Fruit fly (Drosophila melanogaster) whole organism, adult: ENCODE data around the gene RpS28a.

Experiments
- CG11617 ChIP-seq: fragments of 200-800 bp; sonication (Bioruptor generic); optimal IDR thresholded peaks from 2 replicates; lab custom pipeline; 2017; ENCODE audit warnings: mild to moderate bottlenecking, missing biosample characterization, missing genetic modification reagents, missing genetic modification characterization
- CG12768 ChIP-seq: fragments of 200-800 bp; sonication (Bioruptor generic); optimal IDR thresholded peaks from 2 replicates; lab custom pipeline; 2017; ENCODE audit warnings: missing biosample characterization, missing genetic modification characterization, mild to moderate bottlenecking, moderate library complexity, missing genetic modification reagents
- CG14711 ChIP-seq: fragments of 200-800 bp; sonication (Bioruptor generic); optimal IDR thresholded peaks from 2 replicates; lab custom pipeline; 2018; ENCODE audit warnings: missing biosample characterization, mild to moderate bottlenecking, missing genetic modification characterization, moderate library complexity
- CG1620 ChIP-seq: fragments of 200-800 bp; sonication (Bioruptor generic); optimal IDR thresholded peaks from 2 replicates; lab custom pipeline; 2016; ENCODE audit warnings: missing biosample characterization, missing genetic modification characterization
- CG33017 ChIP-seq: fragments of 200-800 bp; sonication (Bioruptor generic); optimal IDR thresholded peaks from 2 replicates; lab custom pipeline; 2018; ENCODE audit warnings: missing biosample characterization, mild to moderate bottlenecking, missing genetic modification characterization, moderate library complexity
- CG5204 ChIP-seq: fragments of 200-800 bp; sonication (Bioruptor generic); optimal IDR thresholded peaks from 2 replicates; lab custom pipeline; 2016; ENCODE audit warnings: missing biosample characterization, missing genetic modification characterization
- CG7045 ChIP-seq: fragments of 200-800 bp; sonication (Bioruptor generic); optimal IDR thresholded peaks from 2 replicates; lab custom pipeline; 2017; ENCODE audit warnings: missing biosample characterization, mild to moderate bottlenecking, missing genetic modification characterization
- CG7101 ChIP-seq: fragments of 200-800 bp; sonication (Bioruptor generic); optimal IDR thresholded peaks from 2 replicates; lab custom pipeline; 2018; ENCODE audit warnings: missing biosample characterization, mild to moderate bottlenecking, missing genetic modification characterization, moderate library complexity
- Clk ChIP-seq: fragments of 200-800 bp; sonication (Bioruptor generic); optimal IDR thresholded peaks from 2 replicates; lab custom pipeline; 2017; ENCODE audit warnings: missing biosample characterization, missing genetic modification characterization
- Crg-1 ChIP-seq: fragments of 200-800 bp; sonication (Bioruptor generic); optimal IDR thresholded peaks from 2 replicates; lab custom pipeline; 2016; ENCODE audit warnings: missing biosample characterization, missing genetic modification characterization
- Hr96 ChIP-seq: fragments of 200-800 bp; sonication (Bioruptor generic); optimal IDR thresholded peaks from 2 replicates; lab custom pipeline; 2016; ENCODE audit warnings: missing biosample characterization, missing genetic modification characterization
- Mnt ChIP-seq: fragments of 200-800 bp; sonication (Bioruptor generic); optimal IDR thresholded peaks from 2 replicates; lab custom pipeline; 2016; ENCODE audit warnings: missing biosample characterization, mild to moderate bottlenecking, missing genetic modification characterization
- bab1 ChIP-seq: fragments of 200-800 bp; sonication (Bioruptor generic); optimal IDR thresholded peaks from 3 replicates; lab custom pipeline; 2019; ENCODE audit warnings: missing biosample characterization, mild to moderate bottlenecking, missing genetic modification characterization, moderate library complexity
- cic ChIP-seq: fragments of 200-800 bp; sonication (Bioruptor generic); optimal IDR thresholded peaks from 2 replicates; lab custom pipeline; 2017; ENCODE audit warnings: missing biosample characterization, mild to moderate bottlenecking, missing genetic modification characterization, moderate library complexity
- cnc ChIP-seq, 2 experiments: fragments of >200 bp; optimal IDR thresholded peaks; 2 replicates each; lab custom pipeline; 2017
- kay ChIP-seq: fragments of 200-800 bp; sonication (Bioruptor generic); peaks from one replicate; lab custom pipeline; 2016; ENCODE audit warnings: missing biosample characterization, missing genetic modification characterization, borderline replicate concordance
- ovo ChIP-seq: fragments of 200-800 bp; sonication (Bioruptor generic); optimal IDR thresholded peaks from 2 replicates; lab custom pipeline; 2016; ENCODE audit warnings: missing biosample characterization, missing genetic modification characterization
- pad ChIP-seq: fragments of 200-800 bp; sonication (Bioruptor generic); optimal IDR thresholded peaks from 3 replicates; lab custom pipeline; 2017; ENCODE audit warnings: missing biosample characterization, missing genetic modification characterization, mild to moderate bottlenecking, moderate library complexity, missing genetic modification reagents
- tj ChIP-seq: fragments of 200-800 bp; sonication (Bioruptor generic); optimal IDR thresholded peaks from 3 replicates; lab custom pipeline; 2017; ENCODE audit warnings: missing biosample characterization, mild to moderate bottlenecking, missing genetic modification characterization, moderate library complexity
- toe ChIP-seq: fragments of 200-800 bp; sonication (Bioruptor generic); optimal IDR thresholded peaks from 2 replicates; lab custom pipeline; 2016; ENCODE audit warnings: missing biosample characterization, missing genetic modification characterization

Gene RpS28a

DNA sequence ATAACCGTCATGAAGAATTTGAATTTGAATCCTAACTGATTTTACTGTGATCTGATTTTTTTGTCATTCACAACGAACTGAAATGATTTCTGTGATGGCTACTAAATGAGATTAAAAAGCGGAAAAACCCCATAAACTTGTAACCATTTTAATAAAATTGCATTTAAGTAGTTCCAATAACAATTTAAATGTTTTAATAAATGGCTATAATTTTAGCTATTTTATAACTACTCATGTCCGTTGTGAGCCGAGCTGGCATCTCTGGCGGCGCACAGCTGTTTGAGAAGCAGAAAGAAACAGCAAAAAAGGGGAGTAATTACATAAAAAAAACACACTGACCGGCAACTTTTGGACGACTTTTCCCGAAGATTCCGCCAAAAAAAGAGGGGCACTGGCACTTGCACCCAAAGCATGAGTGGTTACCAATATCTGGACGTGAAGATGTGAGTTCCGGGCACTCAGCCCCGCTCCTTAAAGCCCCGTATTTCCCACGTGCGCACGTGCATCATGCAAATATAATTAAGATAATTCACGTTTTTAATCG is 34.2 kb upstream of the RpS28a start, which contains the start of the genes CG7950 and Rpp14a:
TSS of gene CG7950 (plus strand) at position 268 of the 544 bp plus-strand sequence.
TSS of gene Rpp14a (plus strand) at position 268 of the 544 bp plus-strand sequence.
- TF ChIP-seq Mnt (peak; percentile 93), CG11617 (peak; percentile 90), CG33017 (tag; lab: Kevin White, UChicago) (peak; percentile 84), pad (peak; percentile 65), tj (peak; percentile 73), Hr96 (GFP tag; lab: Kevin White, UChicago) (no peak), CG14711 (peak; percentile 83), CG7045 (peak; percentile 70), CG1620 (GFP tag; lab: Kevin White, UChicago) (peak; percentile 96), kay (GFP tag; lab: Kevin White, UChicago) (no peak), bab1 (GFP tag; lab: Kevin White, UChicago) (peak; percentile 92), Crg-1 (peak; percentile 73), ovo (GFP tag; lab: Kevin White, UChicago) (peak; percentile 71), CG5204 (GFP tag; lab: Kevin White, UChicago) (no peak), Clk (GFP tag; lab: Kevin White, UChicago) (peak; percentile 62), cic (peak; percentile 40), cnc (optimal IDR thresholded peaks at IDR 0.05; lab: Kevin White, UChicago) (no peak), CG7101 (tag; lab: Kevin White, UChicago) (peak; percentile 91), CG12768 (peak; percentile 73), toe (GFP tag; lab: Kevin White, UChicago) (peak; percentile 87)

DNA sequence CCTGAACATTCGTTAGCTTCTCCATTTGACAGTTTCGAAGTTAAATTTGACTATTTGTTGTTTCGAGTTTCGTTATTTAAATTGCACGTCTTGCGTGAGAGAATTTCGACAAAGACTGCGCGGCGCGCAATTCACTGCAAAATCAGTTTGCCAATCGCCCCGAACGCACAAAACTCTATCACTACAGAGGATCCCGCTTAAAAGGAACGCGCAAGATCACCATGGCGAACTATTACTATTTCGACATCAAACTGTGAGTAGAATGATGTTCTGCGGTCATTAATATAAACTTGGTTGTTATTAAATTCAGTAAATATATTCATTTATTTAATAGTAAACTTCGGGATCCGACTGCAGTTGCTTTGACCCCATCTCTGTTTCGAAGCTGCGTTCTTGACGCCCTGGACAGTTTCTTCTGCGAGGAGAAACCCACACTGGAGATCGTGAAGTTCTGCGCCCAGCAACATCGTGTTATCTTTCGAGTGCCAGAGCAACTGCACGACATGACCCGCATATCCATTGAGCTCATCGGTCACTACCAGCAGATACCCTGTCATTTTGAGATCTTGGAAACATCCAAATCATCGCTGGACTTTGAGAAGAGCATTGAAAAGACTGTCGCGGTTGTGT is 33.6 kb upstream of the RpS28a start, which contains the start of the genes Rpp14b and spn-A:
TSS of gene Rpp14b (plus strand) at position 43 of the 630 bp plus-strand sequence.
TSS of gene spn-A (minus strand) at position 123 of the 630 bp plus-strand sequence.
- TF ChIP-seq ovo (GFP tag; lab: Kevin White, UChicago) (no peak), CG7101 (tag; lab: Kevin White, UChicago) (peak; percentile 42), CG5204 (GFP tag; lab: Kevin White, UChicago) (no peak), tj (no peak), bab1 (GFP tag; lab: Kevin White, UChicago) (peak; percentile 18), CG7045 (no peak), cic (no peak), CG14711 (peak; percentile 22), CG1620 (GFP tag; lab: Kevin White, UChicago) (peak; percentile 62)

DNA sequence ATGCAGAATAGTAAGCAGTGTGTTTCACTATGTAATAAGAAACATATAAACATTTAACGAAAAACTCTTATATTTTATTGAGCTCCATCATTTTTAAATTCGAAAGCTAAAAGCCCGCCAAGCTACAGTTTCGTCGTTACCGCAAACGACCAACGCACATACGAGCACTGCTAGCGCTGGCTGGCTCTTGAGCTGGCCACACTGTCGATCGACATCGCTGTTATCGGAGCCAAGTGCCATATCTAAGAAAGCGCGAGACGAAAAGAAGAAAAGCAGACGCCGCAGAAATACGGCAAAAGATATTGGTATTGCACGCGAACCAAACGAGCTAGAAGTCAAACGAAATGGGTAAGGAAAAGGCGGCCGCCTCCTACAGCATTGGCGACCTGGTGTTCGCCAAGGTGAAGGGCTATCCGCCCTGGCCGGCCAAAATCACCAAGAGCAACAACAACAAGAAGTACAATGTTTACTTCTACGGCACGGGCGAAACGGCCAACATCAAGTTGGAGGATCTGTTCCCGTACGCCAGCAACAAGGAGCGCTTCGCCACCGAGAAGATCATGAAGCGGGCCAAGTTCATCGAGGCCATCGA is 30.1 kb upstream of the RpS28a start, which contains the start of gene Jasper:
TSS of gene Jasper (plus strand) at position 60 of the 592 bp plus-strand sequence.
- TF ChIP-seq cic (peak; percentile 40), tj (peak; percentile 80), CG1620 (GFP tag; lab: Kevin White, UChicago) (peak; percentile 46), bab1 (GFP tag; lab: Kevin White, UChicago) (peak; percentile 71), CG7101 (tag; lab: Kevin White, UChicago) (peak; percentile 43), CG33017 (tag; lab: Kevin White, UChicago) (no peak), Mnt (peak; percentile 24), ovo (GFP tag; lab: Kevin White, UChicago) (peak; percentile 26), Hr96 (GFP tag; lab: Kevin White, UChicago) (no peak)

DNA sequence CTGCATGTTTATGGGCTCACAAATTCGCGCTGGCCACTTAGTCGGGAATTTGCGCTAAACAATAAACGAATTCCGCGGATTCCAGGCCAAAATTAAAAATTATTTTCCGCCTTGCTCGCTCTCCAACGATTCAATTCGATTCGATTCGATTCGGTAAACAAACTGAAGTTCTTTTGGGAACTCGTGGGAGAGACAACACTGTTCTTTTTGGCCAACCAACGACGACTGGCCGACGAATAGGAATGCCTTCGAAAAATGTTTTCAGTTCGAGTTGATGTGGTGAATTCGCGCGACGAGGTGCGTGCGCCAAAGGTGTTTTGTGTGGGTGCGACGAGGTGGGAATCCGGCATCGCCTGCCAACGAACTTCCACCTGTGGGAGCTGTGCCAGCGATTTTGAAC is 29.5 kb upstream of the RpS28a start, which contains the start of gene CG15528:
TSS of gene CG15528 (minus strand) at position 180 of the 400 bp plus-strand sequence.
- TF ChIP-seq tj (no peak), toe (GFP tag; lab: Kevin White, UChicago) (no peak), CG7101 (tag; lab: Kevin White, UChicago) (no peak), bab1 (GFP tag; lab: Kevin White, UChicago) (no peak), CG33017 (tag; lab: Kevin White, UChicago) (no peak), cic (no peak), Hr96 (GFP tag; lab: Kevin White, UChicago) (no peak), ovo (GFP tag; lab: Kevin White, UChicago) (no peak), Clk (GFP tag; lab: Kevin White, UChicago) (no peak), Mnt (no peak), kay (GFP tag; lab: Kevin White, UChicago) (no peak)

DNA sequence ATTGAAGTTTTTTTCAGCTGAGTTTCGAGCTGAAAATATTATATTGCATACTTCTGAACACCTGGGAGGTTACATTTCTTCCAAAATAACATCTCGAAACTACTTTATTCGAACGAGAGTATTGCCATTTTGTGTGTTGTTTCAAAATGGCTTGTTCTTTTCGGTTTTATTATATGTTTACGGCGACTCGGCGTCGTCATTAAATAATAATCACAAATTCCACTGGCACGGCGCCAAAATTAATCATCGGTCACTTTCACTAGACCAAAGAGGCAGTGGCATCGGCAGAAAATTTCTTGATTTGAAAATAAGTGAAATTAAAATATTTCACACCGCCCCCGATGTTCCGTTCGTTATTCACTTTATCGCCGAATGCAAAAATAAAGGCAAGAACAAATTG is 28.0 kb upstream of the RpS28a start:
- no peak for TF ChIP-seq toe (GFP tag; lab: Kevin White, UChicago)
- no peak for TF ChIP-seq Crg-1
- no peak for TF ChIP-seq Hr96 (GFP tag; lab: Kevin White, UChicago)
- no peak for TF ChIP-seq bab1 (GFP tag; lab: Kevin White, UChicago)
- TF ChIP-seq Mnt = no peak
- no peak for TF ChIP-seq CG11617
- no peak for TF ChIP-seq CG12768
- no peak for TF ChIP-seq cnc (optimal IDR thresholded peaks at IDR 0.05; lab: Kevin White, UChicago)
- no peak for TF ChIP-seq tj
- no peak for TF ChIP-seq pad
- TF ChIP-seq CG14711 = no peak
- no peak for TF ChIP-seq CG33017 (tag; lab: Kevin White, UChicago)
- no peak for TF ChIP-seq ovo (GFP tag; lab: Kevin White, UChicago)
- TF ChIP-seq Clk (GFP tag; lab: Kevin White, UChicago) = no peak
